Worm (Caenorhabditis elegans): ENCODE results near the gene C44B7.7.

The C44B7.7 gene

DNA sequence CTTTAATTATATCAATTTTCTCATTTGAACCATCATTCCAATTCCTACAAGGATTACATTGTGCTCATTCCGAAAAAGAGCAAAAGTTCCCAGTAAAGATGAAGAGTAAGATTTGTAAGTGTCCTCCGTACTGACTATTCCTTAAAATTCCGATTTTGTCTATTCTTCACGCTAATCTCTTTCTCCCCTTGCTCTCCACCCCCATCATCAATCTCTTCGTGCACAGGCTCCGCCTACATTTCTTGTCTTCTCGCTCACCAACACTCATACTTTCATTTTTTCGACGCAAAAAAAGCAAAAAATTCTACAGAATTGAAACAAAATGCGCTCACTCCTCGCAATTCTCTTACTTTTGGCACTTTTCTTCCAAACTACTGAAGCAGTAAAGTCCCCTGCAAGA is 35.9 kb upstream of the C44B7.7 start, which contains the start of gene B0252.8:
TSS of gene B0252.8 (plus strand) at position 292 of the 400 bp plus-strand sequence.
- no peak for TF ChIP-seq C08G9.2 (tag; optimal IDR thresholded peaks at IDR 0.05)
- no peak for TF ChIP-seq fax-1 (tag; optimal IDR thresholded peaks at IDR 0.05)
- TF ChIP-seq fkh-10 (GFP tag; optimal IDR thresholded peaks at IDR 0.05), result no peak
- no peak for TF ChIP-seq hlh-8 (tag; optimal IDR thresholded peaks at IDR 0.05)
- TF ChIP-seq pag-3 (tag; optimal IDR thresholded peaks at IDR 0.05; ENCODE audit: borderline replicate concordance), result no peak

DNA sequence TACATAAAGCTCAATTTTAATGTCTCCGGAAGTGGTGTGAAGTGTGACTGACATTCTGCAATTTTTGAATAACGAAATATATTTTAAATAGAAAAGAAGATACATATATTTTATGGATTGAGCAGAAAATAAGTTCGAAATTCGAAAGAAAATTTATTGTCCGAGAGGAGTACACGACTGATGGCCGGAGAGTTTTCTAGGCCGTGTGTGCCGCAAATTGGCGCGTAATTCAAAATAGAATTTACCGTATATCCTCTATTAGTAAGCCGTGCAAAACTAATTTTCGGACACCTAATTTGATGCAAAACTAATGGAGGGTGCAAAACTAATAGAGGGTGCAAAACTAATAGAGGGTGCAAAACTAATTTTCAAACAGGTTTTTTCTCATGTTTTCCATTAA is 33.3 kb upstream of the C44B7.7 start, which contains the start of gene cyn-10:
TSS of gene cyn-10 (minus strand) at position 57 of the 400 bp plus-strand sequence.
- TF ChIP-seq pax-1 (tag; optimal IDR thresholded peaks at IDR 0.05) (no peak), zip-5 (tag; optimal IDR thresholded peaks at IDR 0.05) (peak; percentile 84), sox-2 (GFP tag; IDR thresholded peaks at IDR 0.05) (0 out of 2 replicates have a peak, but pooled peaks have one; percentile 16), nhr-11 (tag; optimal IDR thresholded peaks at IDR 0.05) (no peak), dve-1 (tag; optimal IDR thresholded peaks at IDR 0.05) (no peak), nhr-232 (tag; optimal IDR thresholded peaks at IDR 0.05) (no peak), ama-1 (optimal IDR thresholded peaks at IDR 0.05) (no peak), rnt-1 (tag; optimal IDR thresholded peaks at IDR 0.05) (peak; percentile 80), hlh-6 (tag; optimal IDR thresholded peaks at IDR 0.05) (no peak), ets-4 (tag; optimal IDR thresholded peaks at IDR 0.05) (peak; percentile 89), ceh-48 (tag; optimal IDR thresholded peaks at IDR 0.05) (no peak), C38D4.7 (GFP tag; optimal IDR thresholded peaks at IDR 0.05) (no peak), nfya-1 (tag; optimal IDR thresholded peaks at IDR 0.05) (no peak), ahr-1 (tag; optimal IDR thresholded peaks at IDR 0.05) (peak; percentile 40), lim-6 (tag; optimal IDR thresholded peaks at IDR 0.05) (peak; percentile 66), F13H6.1 (tag; optimal IDR thresholded peaks at IDR 0.05) (peak; percentile 29), ceh-14 (tag; optimal IDR thresholded peaks at IDR 0.05) (peak; percentile 80), ceh-30 (tag; optimal IDR thresholded peaks at IDR 0.05) (no peak), pros-1 (tag; optimal IDR thresholded peaks at IDR 0.05) (no peak), tbx-7 (tag; optimal IDR thresholded peaks at IDR 0.05) (peak; percentile 98), ttx-3 (tag; optimal IDR thresholded peaks at IDR 0.05) (peak; percentile 49), elt-4 (tag; optimal IDR thresholded peaks at IDR 0.05) (no peak), ceh-22 (tag; optimal IDR thresholded peaks at IDR 0.05) (no peak), fax-1 (tag; optimal IDR thresholded peaks at IDR 0.05) (peak; percentile 69), ceh-2 (tag; optimal IDR thresholded peaks at IDR 0.05) (peak; percentile 95), K02D7.2 (tag; optimal IDR thresholded peaks at IDR 0.05) (no peak), hlh-15 (tag; optimal IDR thresholded peaks at IDR 0.05) (no peak), odd-2 (tag; optimal IDR thresholded peaks at IDR 0.05) (no peak), T23F11.4 (GFP tag; optimal IDR thresholded peaks at IDR 0.05) (no peak), hlh-30 (tag; optimal IDR thresholded peaks at IDR 0.05; ENCODE audit: insufficient read depth) (no peak), tbx-2 (tag; optimal IDR thresholded peaks at IDR 0.05) (peak; percentile 89), pqm-1 (tag; optimal IDR thresholded peaks at IDR 0.05) (peak; percentile 12), madf-2 (tag; optimal IDR thresholded peaks at IDR 0.05) (peak; percentile 43), pha-4 (tag; optimal IDR thresholded peaks at IDR 0.05) (no peak), sox-4 (tag; optimal IDR thresholded peaks at IDR 0.05) (no peak), ceh-34 (tag; optimal IDR thresholded peaks at IDR 0.05) (peak; percentile 47), dmd-4 (tag; optimal IDR thresholded peaks at IDR 0.05; ENCODE audit: borderline replicate concordance) (no peak), hlh-8 (tag; optimal IDR thresholded peaks at IDR 0.05) (peak; percentile 91), unc-55 (GFP tag; optimal IDR thresholded peaks at IDR 0.05) (no peak), unc-86 (tag; optimal IDR thresholded peaks at IDR 0.05) (peak; percentile 42), ceh-6 (GFP tag; optimal IDR thresholded peaks at IDR 0.05) (peak; percentile 16), pha-2 (tag; optimal IDR thresholded peaks at IDR 0.05) (no peak), pag-3 (tag; optimal IDR thresholded peaks at IDR 0.05; ENCODE audit: borderline replicate concordance) (no peak), ceh-9 (tag; optimal IDR thresholded peaks at IDR 0.05) (no peak), K09A11.1 (tag; optimal IDR thresholded peaks at IDR 0.05; ENCODE audit: insufficient read depth) (no peak), eyg-1 (tag; optimal IDR thresholded peaks at IDR 0.05) (peak; percentile 65), C08G9.2 (tag; optimal IDR thresholded peaks at IDR 0.05) (peak; percentile 96), gmeb-2 (tag; optimal IDR thresholded peaks at IDR 0.05) (peak; percentile 50), ceh-18 (tag; optimal IDR thresholded peaks at IDR 0.05) (peak; percentile 22), fkh-6 (tag; optimal IDR thresholded peaks at IDR 0.05) (peak; percentile 55)
